Worm (Caenorhabditis elegans) whole organism, mixed stage, embryonic: ENCODE measurements around the gene dct-12.

Experiments used
- ces-1 ChIP-seq: fragments of 150-350 bp; optimal IDR thresholded peaks from 2 replicates; lab custom pipeline; 2014; ENCODE audit warnings: missing biosample characterization, missing genetic modification reagents, missing genetic modification characterization
- elt-3 ChIP-seq: fragments of 150-350 bp; optimal IDR thresholded peaks from 2 replicates; lab custom pipeline; 2014; ENCODE audit warnings: missing biosample characterization, missing genetic modification characterization
- ham-2 ChIP-seq: fragments of 200-800 bp; sonication (Bioruptor generic); optimal IDR thresholded peaks from 2 replicates; lab custom pipeline; 2018; ENCODE audit warnings: mild to moderate bottlenecking, missing genetic modification characterization, missing compliant biosample characterization
- lin-13 ChIP-seq: fragments of 150-350 bp; optimal IDR thresholded peaks from 2 replicates; lab custom pipeline; 2014; ENCODE audit warnings: missing biosample characterization, missing genetic modification characterization
- nhr-237 ChIP-seq: fragments of 150-350 bp; optimal IDR thresholded peaks from 2 replicates; lab custom pipeline; 2014; ENCODE audit warnings: missing biosample characterization, missing genetic modification characterization
- nhr-76 ChIP-seq: sonication (generic microtip); optimal IDR thresholded peaks from 2 replicates; lab custom pipeline; 2017; ENCODE audit warnings: missing biosample characterization, missing genetic modification characterization
- pha-4 ChIP-seq: fragments of 150-350 bp; optimal IDR thresholded peaks from 2 replicates; lab custom pipeline; 2018; ENCODE audit warnings: missing biosample characterization, missing genetic modification reagents, missing genetic modification characterization
- snpc-4 ChIP-seq: fragments of 150-350 bp; optimal IDR thresholded peaks from 2 replicates; lab custom pipeline; 2014; ENCODE audit warnings: missing biosample characterization, missing genetic modification characterization
- tbx-8 ChIP-seq: fragments of 200-800 bp; sonication (Bioruptor generic); optimal IDR thresholded peaks from 2 replicates; lab custom pipeline; 2018; ENCODE audit warnings: mild to moderate bottlenecking, missing genetic modification characterization, moderate library complexity, missing compliant biosample characterization
- unc-62 ChIP-seq: fragments of 150-350 bp; optimal IDR thresholded peaks from 2 replicates; lab custom pipeline; 2014; ENCODE audit warnings: missing biosample characterization, missing genetic modification reagents, missing genetic modification characterization
- ztf-11 ChIP-seq: fragments of 150-350 bp; optimal IDR thresholded peaks from 2 replicates; lab custom pipeline; 2014; ENCODE audit warnings: missing biosample characterization, missing genetic modification characterization

- TF ChIP-seq ces-1 (no peak), ztf-11 (tag; lab: Kevin White, UChicago) (no peak), lin-13 (tag; lab: Kevin White, UChicago) (no peak), unc-62 (GFP tag; lab: Kevin White, UChicago) (no peak), ham-2 (no peak), snpc-4 (tag; lab: Kevin White, UChicago) (no peak), elt-3 (no peak), nhr-76 (tag; lab: Kevin White, UChicago) (no peak), pha-4 (tag; lab: Kevin White, UChicago) (no peak), nhr-237 (tag; lab: Kevin White, UChicago) (no peak), tbx-8 (no peak)
These were observed 3.1 kb upstream of the dct-12 start for ce11 chrII:12435202-12435872.
